Worm (Caenorhabditis elegans): Measurements from ENCODE around the gene srx-36.

Gene srx-36

DNA sequence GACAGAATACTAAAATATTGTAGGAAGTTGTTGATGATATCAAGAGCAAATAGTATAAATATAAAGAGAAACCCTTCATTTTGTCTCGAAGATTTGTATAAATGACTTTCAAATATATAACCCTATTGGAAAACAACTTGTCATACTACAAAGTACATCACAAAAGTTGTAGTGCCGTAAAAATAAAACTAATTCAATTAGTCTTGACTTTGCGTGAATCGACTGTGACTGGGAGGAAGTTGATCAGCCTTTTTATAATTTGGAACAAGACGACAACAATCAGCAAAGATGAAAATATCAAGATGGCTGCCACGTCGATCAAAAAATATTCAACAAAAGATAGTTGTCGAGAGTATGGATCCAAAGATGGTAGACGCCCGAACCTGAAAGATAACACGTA lies 11.0 kb upstream of the srx-36 start, which contains the start of gene ugt-40:
Gene ugt-40, minus strand, starts transcription at position 101 of the 400 bp plus-strand sequence.
- TF ChIP-seq ceh-18 (tag; optimal IDR thresholded peaks at IDR 0.05): no peak
- TF ChIP-seq unc-3 (GFP tag; conservative IDR thresholded peaks at IDR 0.05): no peak
- TF ChIP-seq unc-3 (tag; optimal IDR thresholded peaks at IDR 0.05): no peak
- TF ChIP-seq unc-55 (GFP tag; optimal IDR thresholded peaks at IDR 0.05): no peak
- TF ChIP-seq pag-3 (tag; optimal IDR thresholded peaks at IDR 0.05; ENCODE audit: borderline replicate concordance): no peak
- TF ChIP-seq npax-4 (tag; optimal IDR thresholded peaks at IDR 0.05): no peak
- TF ChIP-seq K09A11.1 (tag; optimal IDR thresholded peaks at IDR 0.05; ENCODE audit: insufficient read depth): no peak
- no peak for TF ChIP-seq unc-42 (tag; optimal IDR thresholded peaks at IDR 0.05)
- no peak for TF ChIP-seq pqm-1 (tag; optimal IDR thresholded peaks at IDR 0.05)
- no peak for TF ChIP-seq tbx-7 (tag; optimal IDR thresholded peaks at IDR 0.05)
- no peak for TF ChIP-seq dve-1 (tag; optimal IDR thresholded peaks at IDR 0.05)
- TF ChIP-seq T23F11.4 (GFP tag; optimal IDR thresholded peaks at IDR 0.05): no peak

DNA sequence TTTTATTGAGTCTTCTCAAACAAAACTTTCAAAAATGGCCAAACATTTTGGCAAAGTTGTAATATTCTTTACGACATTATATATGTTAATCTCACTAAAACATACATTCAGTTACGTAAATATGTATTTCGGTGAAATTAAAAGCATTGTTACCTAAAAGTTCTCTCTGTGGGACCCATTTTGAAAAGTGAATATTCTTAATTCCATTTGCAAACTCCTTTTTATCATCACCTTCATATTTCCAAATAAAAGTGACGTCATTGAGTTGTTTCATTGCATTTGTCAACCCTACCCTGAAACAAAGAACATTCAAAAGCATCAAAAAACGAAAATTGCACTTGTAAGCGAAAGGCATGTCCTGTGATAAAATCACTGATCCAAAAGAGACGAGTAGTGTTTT lies 9.5 kb upstream of the srx-36 start:
- TF ChIP-seq pha-4 (tag; optimal IDR thresholded peaks at IDR 0.05) (no peak), gmeb-2 (tag; optimal IDR thresholded peaks at IDR 0.05) (no peak), ceh-2 (tag; optimal IDR thresholded peaks at IDR 0.05) (no peak), ceh-6 (GFP tag; optimal IDR thresholded peaks at IDR 0.05) (no peak), F13H6.1 (tag; optimal IDR thresholded peaks at IDR 0.05) (no peak), K09A11.1 (tag; optimal IDR thresholded peaks at IDR 0.05; ENCODE audit: insufficient read depth) (no peak), rnt-1 (tag; optimal IDR thresholded peaks at IDR 0.05) (no peak), ceh-34 (tag; optimal IDR thresholded peaks at IDR 0.05) (no peak), nhr-232 (tag; optimal IDR thresholded peaks at IDR 0.05) (no peak), ahr-1 (tag; optimal IDR thresholded peaks at IDR 0.05) (no peak), C38D4.7 (GFP tag; optimal IDR thresholded peaks at IDR 0.05) (no peak), sdc-2 (tag; optimal IDR thresholded peaks at IDR 0.05) (no peak), sox-4 (tag; optimal IDR thresholded peaks at IDR 0.05) (no peak), ceh-14 (tag; optimal IDR thresholded peaks at IDR 0.05) (no peak), eyg-1 (tag; optimal IDR thresholded peaks at IDR 0.05) (no peak), fkh-6 (tag; optimal IDR thresholded peaks at IDR 0.05) (no peak), ztf-16 (tag; optimal IDR thresholded peaks at IDR 0.05) (no peak), pqm-1 (tag; optimal IDR thresholded peaks at IDR 0.05) (no peak)

DNA sequence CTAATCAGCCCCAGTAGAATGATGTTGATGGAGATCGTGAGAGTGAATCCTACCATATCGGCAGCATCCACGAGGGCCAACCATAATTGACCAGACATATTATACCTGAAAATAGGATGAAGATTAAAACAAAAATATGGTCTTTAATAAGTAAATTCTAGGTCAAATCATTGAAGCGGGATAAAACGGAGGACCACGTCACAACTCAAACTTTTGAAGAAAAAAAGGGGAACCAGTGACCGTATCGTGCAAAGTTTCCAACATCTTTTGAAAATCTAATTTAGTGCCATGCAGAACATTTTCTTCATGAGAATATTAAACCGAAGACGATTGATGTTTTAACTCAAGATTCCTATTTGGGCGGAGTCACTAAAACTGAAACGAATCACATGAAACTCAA lies 7.4 kb upstream of the srx-36 start, which contains the start of gene str-112:
Gene str-112, minus strand, starts transcription at position 101 of the 400 bp plus-strand sequence.
- TF ChIP-seq sox-2 (GFP tag; IDR thresholded peaks at IDR 0.05): no peak
- TF ChIP-seq eyg-1 (tag; optimal IDR thresholded peaks at IDR 0.05): no peak
- no peak for TF ChIP-seq F13H6.1 (tag; optimal IDR thresholded peaks at IDR 0.05)
- no peak for TF ChIP-seq pat-9 (tag; optimal IDR thresholded peaks at IDR 0.05)
- no peak for TF ChIP-seq pros-1 (tag; optimal IDR thresholded peaks at IDR 0.05)
- TF ChIP-seq unc-42 (tag; optimal IDR thresholded peaks at IDR 0.05): no peak
- no peak for TF ChIP-seq ref-2 (tag; optimal IDR thresholded peaks at IDR 0.05)
- no peak for TF ChIP-seq ceh-2 (tag; optimal IDR thresholded peaks at IDR 0.05)
- no peak for TF ChIP-seq sox-4 (tag; optimal IDR thresholded peaks at IDR 0.05)
- TF ChIP-seq elt-4 (tag; optimal IDR thresholded peaks at IDR 0.05): no peak
- no peak for TF ChIP-seq zip-5 (tag; optimal IDR thresholded peaks at IDR 0.05)
- no peak for TF ChIP-seq ceh-9 (tag; optimal IDR thresholded peaks at IDR 0.05)

DNA sequence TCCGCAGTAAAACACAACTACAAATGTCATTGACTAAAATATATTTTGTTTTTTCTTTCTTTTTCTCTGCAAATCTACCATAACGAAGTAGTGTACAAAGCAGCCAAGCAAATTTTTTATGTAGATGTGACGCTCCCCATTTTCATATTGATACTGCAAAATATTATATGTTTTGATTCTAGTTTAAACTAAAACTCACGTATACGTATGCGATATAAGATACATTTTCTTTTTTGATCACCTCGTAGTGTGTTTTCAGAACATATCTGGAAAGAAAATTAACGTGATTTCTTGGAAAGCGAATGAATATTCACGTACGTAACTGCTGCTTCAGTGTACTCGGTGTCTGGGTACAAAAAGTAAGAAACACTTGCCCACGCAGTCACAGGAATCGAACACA lies 6.0 kb upstream of the srx-36 start:
- TF ChIP-seq ceh-24 (tag; optimal IDR thresholded peaks at IDR 0.05) (no peak), hlh-15 (tag; optimal IDR thresholded peaks at IDR 0.05) (no peak), ztf-16 (tag; optimal IDR thresholded peaks at IDR 0.05) (no peak)

Measured in whole organism, late embryonic.